Worm (Caenorhabditis elegans) whole organism, L4 larva: ENCODE measurements around the gene C02E7.6.

ENCODE experiments used
- daf-19 ChIP-seq: fragments of 200-800 bp; sonication (Bioruptor generic); conservative IDR thresholded peaks from 2 replicates; pipeline ENCODE4 v1.3.6; 2022; ENCODE audit warnings: missing genetic modification characterization, missing compliant biosample characterization
- lin-13 ChIP-seq: fragments of 150-350 bp; optimal IDR thresholded peaks from 2 replicates; lab custom pipeline; 2014; ENCODE audit warnings: missing biosample characterization, missing genetic modification reagents, missing genetic modification characterization
- nhr-28 ChIP-seq: fragments of 150-350 bp; optimal IDR thresholded peaks from 2 replicates; lab custom pipeline; 2014; ENCODE audit warnings: missing biosample characterization, missing genetic modification characterization
- set-16 ChIP-seq: fragments of 200-800 bp; sonication (Bioruptor generic); IDR thresholded peaks from 2 replicates; pipeline ENCODE4 v1.3.6; 2022; ENCODE audit warnings: missing genetic modification reagents, missing genetic modification characterization, missing compliant biosample characterization
- unc-130 ChIP-seq: sonication (generic microtip); optimal IDR thresholded peaks from 2 replicates; lab custom pipeline; 2016; ENCODE audit warnings: missing genetic modification reagents, missing genetic modification characterization, missing compliant biosample characterization

- TF ChIP-seq daf-19 (GFP tag; lab: Robert Waterston, UW) (no peak), set-16 (GFP tag; lab: Robert Waterston, UW) (no peak), nhr-28 (tag; lab: Kevin White, UChicago) (peak; percentile 88), unc-130 (GFP tag; lab: Kevin White, UChicago) (no peak), lin-13 (GFP tag; lab: Kevin White, UChicago) (no peak)
Measured at ce11 chrV:4905953-4906352, 13.1 kb upstream of the C02E7.6 start, which contains the start of gene ugt-14.
